Worm (Caenorhabditis elegans) whole organism, L4 larva: ENCODE results near the gene cyp-33C8.
A peak's percentile ranks its signal among the peaks of the same experiment; 100 is the strongest.

Experiments
- D1046.2 ChIP-seq: fragments of 200-800 bp; sonication (Bioruptor generic); IDR thresholded peaks from 2 replicates; pipeline ENCODE4 v1.3.6; 2022; ENCODE audit warnings: missing genetic modification characterization, missing compliant biosample characterization
- F10B5.3 ChIP-seq: sonication (generic microtip); optimal IDR thresholded peaks from 2 replicates; lab custom pipeline; 2016; ENCODE audit warnings: mild to moderate bottlenecking, missing genetic modification characterization, missing compliant biosample characterization
- F26F4.8 ChIP-seq: fragments of 200-800 bp; sonication (Bioruptor generic); conservative IDR thresholded peaks from 2 replicates; pipeline ENCODE4 v1.3.6; 2022; ENCODE audit warnings: missing genetic modification characterization, missing compliant biosample characterization
- R02D3.7 ChIP-seq: fragments of 150-350 bp; sonication (generic microtip); optimal IDR thresholded peaks from 3 replicates; lab custom pipeline; 2014; ENCODE audit warnings: missing biosample characterization, missing genetic modification characterization
- Y5F2A.4 ChIP-seq: fragments of 200-800 bp; sonication (Bioruptor generic); optimal IDR thresholded peaks from 2 replicates; lab custom pipeline; 2018; ENCODE audit warnings: mild to moderate bottlenecking, missing genetic modification characterization, missing compliant biosample characterization
- ZK546.5 ChIP-seq, 2 experiments: sonication (generic microtip); optimal IDR thresholded peaks; 2 replicates each; lab custom pipeline; 2017; ENCODE audit warnings: missing biosample characterization in 2 of 2, missing genetic modification characterization in 2 of 2
- aha-1 ChIP-seq: fragments of 150-350 bp; peaks from one replicate; lab custom pipeline; 2014; ENCODE audit warnings: missing biosample characterization, missing genetic modification characterization
- ceh-20 ChIP-seq: fragments of 200-800 bp; sonication (Bioruptor generic); IDR thresholded peaks from 2 replicates; pipeline ENCODE4 v1.3.6; 2022; ENCODE audit warnings: missing genetic modification reagents, missing genetic modification characterization, missing compliant biosample characterization
- ces-1 ChIP-seq: fragments of 150-350 bp; sonication (generic microtip); optimal IDR thresholded peaks from 4 replicates; lab custom pipeline; 2014; ENCODE audit warnings: missing biosample characterization, missing genetic modification reagents, missing genetic modification characterization
- dmd-9 ChIP-seq: fragments of 200-800 bp; sonication (Bioruptor generic); IDR thresholded peaks from 2 replicates; pipeline ENCODE4 v1.3.6; 2022; ENCODE audit warnings: missing genetic modification reagents, missing genetic modification characterization, missing compliant biosample characterization
- dpl-1 ChIP-seq: fragments of 150-350 bp; optimal IDR thresholded peaks from 2 replicates; lab custom pipeline; 2014; ENCODE audit warnings: missing biosample characterization, missing genetic modification reagents, missing genetic modification characterization
- egl-43 ChIP-seq: fragments of 200-800 bp; sonication (Bioruptor generic); IDR thresholded peaks from 2 replicates; pipeline ENCODE4 v1.3.6; 2022; ENCODE audit warnings: missing genetic modification reagents, missing genetic modification characterization, missing compliant biosample characterization
- lim-7 ChIP-seq: fragments of 200-800 bp; sonication (Bioruptor generic); IDR thresholded peaks from 2 replicates; pipeline ENCODE4 v1.3.6; 2022; ENCODE audit warnings: missing genetic modification characterization, missing compliant biosample characterization
- lin-1 ChIP-seq: fragments of 200-800 bp; sonication (Bioruptor generic); IDR thresholded peaks from 2 replicates; pipeline ENCODE4 v1.3.6; 2022; ENCODE audit warnings: missing genetic modification reagents, missing genetic modification characterization, missing compliant biosample characterization
- lin-15B ChIP-seq: fragments of 150-350 bp; sonication (generic microtip); optimal IDR thresholded peaks from 3 replicates; lab custom pipeline; 2014; ENCODE audit warnings: missing biosample characterization, missing genetic modification characterization
- mdl-1 ChIP-seq, 2 experiments: fragments of 150-350 bp in 1 of 2; sonication (generic microtip) in 1 of 2; optimal IDR thresholded peaks; 2 replicates each; lab custom pipeline; 2014 to 2017; ENCODE audit warnings: missing biosample characterization in 2 of 2, missing genetic modification characterization in 2 of 2
- mdt-29 ChIP-seq: fragments of 200-800 bp; sonication (Bioruptor generic); IDR thresholded peaks from 2 replicates; pipeline ENCODE4 v1.3.6; 2022; ENCODE audit warnings: missing genetic modification reagents, missing genetic modification characterization, missing compliant biosample characterization
- mep-1 ChIP-seq: fragments of 150-350 bp; sonication (generic microtip); optimal IDR thresholded peaks from 3 replicates; lab custom pipeline; 2014; ENCODE audit warnings: missing biosample characterization, missing genetic modification characterization
- nhr-10 ChIP-seq: fragments of 150-350 bp; optimal IDR thresholded peaks from 2 replicates; lab custom pipeline; 2014; ENCODE audit warnings: missing biosample characterization, missing genetic modification characterization
- nhr-237 ChIP-seq: sonication (generic microtip); optimal IDR thresholded peaks from 2 replicates; lab custom pipeline; 2017; ENCODE audit warnings: missing biosample characterization, missing genetic modification characterization
- nhr-41 ChIP-seq: fragments of 200-800 bp; sonication (Bioruptor generic); IDR thresholded peaks from 2 replicates; pipeline ENCODE4 v1.3.6; 2022; ENCODE audit warnings: missing genetic modification reagents, missing genetic modification characterization, missing compliant biosample characterization
- nhr-48 ChIP-seq: sonication (generic microtip); optimal IDR thresholded peaks from 2 replicates; lab custom pipeline; 2016; ENCODE audit warnings: mild to moderate bottlenecking, missing genetic modification characterization, missing compliant biosample characterization
- nhr-6 ChIP-seq: fragments of 150-350 bp; optimal IDR thresholded peaks from 2 replicates; lab custom pipeline; 2014; ENCODE audit warnings: missing biosample characterization, missing genetic modification characterization
- nhr-77 ChIP-seq: fragments of 150-350 bp; optimal IDR thresholded peaks from 2 replicates; lab custom pipeline; 2014; ENCODE audit warnings: missing biosample characterization, missing genetic modification characterization
- pha-4 ChIP-seq, 2 experiments: fragments of 150-350 bp in 1 of 2; fragments of 200-800 bp in 1 of 2; sonication (Bioruptor generic) in 1 of 2; IDR thresholded peaks in 1 of 2; optimal IDR thresholded peaks in 1 of 2; 2 replicates each; pipeline versions ENCODE4 v1.3.6 to Lab custom; 2014 to 2022; ENCODE audit warnings: missing genetic modification characterization in 2 of 2, missing genetic modification reagents in 2 of 2, missing biosample characterization in 1 of 2, missing compliant biosample characterization in 1 of 2
- php-3 ChIP-seq: fragments of 200-800 bp; sonication (Bioruptor generic); IDR thresholded peaks from 2 replicates; pipeline ENCODE4 v1.3.6; 2022; ENCODE audit warnings: missing genetic modification reagents, missing genetic modification characterization, missing compliant biosample characterization
- pqm-1 ChIP-seq: sonication (generic microtip); optimal IDR thresholded peaks from 2 replicates; lab custom pipeline; 2017; ENCODE audit warnings: missing biosample characterization, missing genetic modification characterization
- tra-1 ChIP-seq: fragments of 200-800 bp; sonication (Bioruptor generic); IDR thresholded peaks from 2 replicates; pipeline ENCODE4 v1.3.6; 2022; ENCODE audit warnings: missing genetic modification reagents, missing genetic modification characterization, missing compliant biosample characterization
- unc-62 ChIP-seq, 3 experiments: fragments of 150-350 bp in 1 of 3; sonication (generic microtip); optimal IDR thresholded peaks in 2 of 3; peaks in 1 of 3; 1 replicate in 1 of 3; 2 replicates in 2 of 3; lab custom pipeline; 2014 to 2017; ENCODE audit warnings: missing biosample characterization in 3 of 3, missing genetic modification characterization in 3 of 3, missing genetic modification reagents in 3 of 3, missing genotype in 1 of 3
- zfp-2 ChIP-seq: sonication (generic microtip); optimal IDR thresholded peaks from 2 replicates; lab custom pipeline; 2016; ENCODE audit warnings: mild to moderate bottlenecking, missing genetic modification characterization, missing compliant biosample characterization
- zfp-3 ChIP-seq: fragments of 200-800 bp; sonication (Bioruptor generic); conservative IDR thresholded peaks from 2 replicates; pipeline ENCODE4 v1.3.6; 2022; ENCODE audit warnings: missing genetic modification reagents, missing genetic modification characterization, missing compliant biosample characterization
- zip-11 ChIP-seq: fragments of 200-800 bp; sonication (Bioruptor generic); IDR thresholded peaks from 2 replicates; pipeline ENCODE4 v1.3.6; 2022; ENCODE audit warnings: missing genetic modification characterization, missing compliant biosample characterization
- ztf-11 ChIP-seq: fragments of 150-350 bp; optimal IDR thresholded peaks from 2 replicates; lab custom pipeline; 2014; ENCODE audit warnings: missing biosample characterization, missing genetic modification characterization

cyp-33C8 gene

ce11 chrV:3756887-3757286 lies 46.5 kb downstream of the cyp-33C8 start, which contains the start of gene gid-7 (continued):
- TF ChIP-seq lin-15B (tag; lab: Kevin White, UChicago) (no peak), nhr-48 (tag; lab: Kevin White, UChicago) (no peak), D1046.2 (GFP tag; lab: Robert Waterston, UW) (no peak), pha-4 (GFP tag; IDR thresholded peaks at IDR 0.05; lab: Robert Waterston, UW) (no peak), pha-4 (tag; optimal IDR thresholded peaks at IDR 0.05; lab: Kevin White, UChicago) (no peak), lim-7 (GFP tag; lab: Robert Waterston, UW) (no peak), pqm-1 (tag; lab: Kevin White, UChicago) (no peak), F10B5.3 (tag; lab: Kevin White, UChicago) (no peak), ZK546.5 (tag; optimal IDR thresholded peaks at IDR 0.05; lab: Kevin White, UChicago) (no peak), aha-1 (tag; lab: Kevin White, UChicago) (peak; percentile 95), ces-1 (GFP tag; lab: Kevin White, UChicago) (no peak), mep-1 (tag; lab: Kevin White, UChicago) (peak; percentile 31), dpl-1 (GFP tag; lab: Kevin White, UChicago) (peak; percentile 63), nhr-10 (no peak), nhr-6 (tag; lab: Kevin White, UChicago) (no peak), egl-43 (GFP tag; lab: Robert Waterston, UW) (peak; percentile 28; the same call in 1 of the 2 replicates), nhr-41 (GFP tag; lab: Robert Waterston, UW) (no peak), ceh-20 (GFP tag; lab: Robert Waterston, UW) (no peak), mdt-29 (GFP tag; lab: Robert Waterston, UW) (no peak), unc-62 (GFP tag; optimal IDR thresholded peaks at IDR 0.05 in 1 of 2; lab: Kevin White, UChicago) (peak in 1 of 2 experiments; percentile 96), unc-62 (tag; optimal IDR thresholded peaks at IDR 0.05; lab: Kevin White, UChicago) (no peak), zfp-3 (GFP tag; lab: Robert Waterston, UW) (no peak), tra-1 (GFP tag; lab: Robert Waterston, UW) (no peak), R02D3.7 (no peak), ztf-11 (tag; lab: Kevin White, UChicago) (no peak), Y5F2A.4 (GFP tag; lab: Kevin White, UChicago) (no peak), php-3 (GFP tag; lab: Robert Waterston, UW) (no peak), dmd-9 (GFP tag; lab: Robert Waterston, UW) (no peak), mdl-1 (tag; optimal IDR thresholded peaks at IDR 0.05; lab: Kevin White, UChicago) (no peak), F26F4.8 (GFP tag; lab: Robert Waterston, UW) (no peak), nhr-77 (no peak), zip-11 (GFP tag; lab: Robert Waterston, UW) (no peak), lin-1 (GFP tag; lab: Robert Waterston, UW) (no peak), nhr-237 (tag; lab: Kevin White, UChicago) (no peak), zfp-2 (no peak)
- TF ChIP-seq, all 104 proteins: peak for 17
